Worm (Caenorhabditis elegans): ENCODE results near the gene cal-3.

DNA sequence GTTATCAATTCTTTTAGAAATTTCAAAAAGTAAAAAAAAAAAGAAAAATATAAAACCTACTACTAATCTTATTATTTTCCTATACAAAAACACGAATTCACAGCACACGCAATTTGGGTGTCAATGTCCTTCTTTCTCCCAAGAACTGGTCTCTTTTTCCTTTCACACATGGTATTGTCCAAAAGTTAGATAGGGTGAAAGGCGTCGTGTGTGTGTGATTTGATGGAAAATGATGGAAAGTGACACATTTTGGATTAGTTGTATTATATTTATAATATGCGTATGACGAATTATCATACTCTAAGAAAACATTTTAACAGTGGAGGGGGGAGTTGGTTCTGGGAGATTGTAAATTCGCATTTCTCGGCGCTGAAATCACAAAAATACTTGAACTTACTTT, 7.2 kb downstream of the cal-3 start:
- TF ChIP-seq tbx-2 (tag; optimal IDR thresholded peaks at IDR 0.05) (no peak), pqm-1 (tag; optimal IDR thresholded peaks at IDR 0.05) (no peak), lin-13 (GFP tag; optimal IDR thresholded peaks at IDR 0.05) (no peak), zag-1 (tag; optimal IDR thresholded peaks at IDR 0.05) (no peak), snpc-4 (tag; optimal IDR thresholded peaks at IDR 0.05) (no peak), fos-1 (tag; optimal IDR thresholded peaks at IDR 0.05) (no peak)

Measured in whole organism, L1 larva.